Worm (Caenorhabditis elegans) whole organism, L4 larva: ENCODE data around the gene T28A8.4.

Experiments used
- R02D3.7 ChIP-seq: fragments of 150-350 bp; sonication (generic microtip); optimal IDR thresholded peaks from 3 replicates; lab custom pipeline; 2014; ENCODE audit warnings: missing biosample characterization, missing genetic modification characterization
- T20F7.1 ChIP-seq: fragments of 200-800 bp; sonication (Bioruptor generic); optimal IDR thresholded peaks from 2 replicates; lab custom pipeline; 2018; ENCODE audit warnings: mild to moderate bottlenecking, missing genetic modification characterization, missing compliant biosample characterization
- T26A8.4 ChIP-seq: fragments of 200-800 bp; sonication (Bioruptor generic); IDR thresholded peaks from 2 replicates; pipeline ENCODE4 v1.3.6; 2022; ENCODE audit warnings: missing genetic modification characterization, missing compliant biosample characterization
- Y105C5A.15 ChIP-seq: fragments of 200-800 bp; sonication (Bioruptor generic); IDR thresholded peaks from 2 replicates; pipeline ENCODE4 v1.3.6; 2022; ENCODE audit warnings: missing genetic modification characterization, missing compliant biosample characterization
- Y5F2A.4 ChIP-seq: fragments of 200-800 bp; sonication (Bioruptor generic); optimal IDR thresholded peaks from 2 replicates; lab custom pipeline; 2018; ENCODE audit warnings: mild to moderate bottlenecking, missing genetic modification characterization, missing compliant biosample characterization
- aha-1 ChIP-seq: fragments of 150-350 bp; peaks from one replicate; lab custom pipeline; 2014; ENCODE audit warnings: missing biosample characterization, missing genetic modification characterization
- arid-1 ChIP-seq: fragments of 200-800 bp; sonication (Bioruptor generic); conservative IDR thresholded peaks from 2 replicates; pipeline ENCODE4 v1.3.6; 2022; ENCODE audit warnings: missing genetic modification reagents, missing genetic modification characterization, missing compliant biosample characterization
- ceh-28 ChIP-seq: fragments of 150-350 bp; optimal IDR thresholded peaks from 2 replicates; lab custom pipeline; 2014; ENCODE audit warnings: missing biosample characterization, missing genetic modification reagents, missing genetic modification characterization
- ceh-32 ChIP-seq: sonication (generic microtip); optimal IDR thresholded peaks from 2 replicates; lab custom pipeline; 2016; ENCODE audit warnings: mild to moderate bottlenecking, missing genetic modification characterization, missing compliant biosample characterization; ENCODE audit not compliant: poor library complexity
- ces-1 ChIP-seq: fragments of 150-350 bp; sonication (generic microtip); optimal IDR thresholded peaks from 4 replicates; lab custom pipeline; 2014; ENCODE audit warnings: missing biosample characterization, missing genetic modification reagents, missing genetic modification characterization
- cey-2 ChIP-seq: sonication (generic microtip); optimal IDR thresholded peaks from 3 replicates; lab custom pipeline; 2017; ENCODE audit warnings: missing genetic modification characterization, mild to moderate bottlenecking, missing compliant biosample characterization, antibody characterized with exemption, borderline replicate concordance; ENCODE audit not compliant: insufficient read depth
- dmd-6 ChIP-seq: fragments of 200-800 bp; sonication (Bioruptor generic); IDR thresholded peaks from 2 replicates; pipeline ENCODE4 v1.3.6; 2022; ENCODE audit warnings: missing genetic modification reagents, missing genetic modification characterization, missing compliant biosample characterization
- dmd-9 ChIP-seq: fragments of 200-800 bp; sonication (Bioruptor generic); IDR thresholded peaks from 2 replicates; pipeline ENCODE4 v1.3.6; 2022; ENCODE audit warnings: missing genetic modification reagents, missing genetic modification characterization, missing compliant biosample characterization
- dve-1 ChIP-seq: sonication (generic microtip); optimal IDR thresholded peaks from 2 replicates; lab custom pipeline; 2017; ENCODE audit warnings: antibody characterized with exemption, mild to moderate bottlenecking, missing genetic modification characterization, missing compliant biosample characterization; ENCODE audit not compliant: insufficient read depth
- egl-43 ChIP-seq: fragments of 200-800 bp; sonication (Bioruptor generic); IDR thresholded peaks from 2 replicates; pipeline ENCODE4 v1.3.6; 2022; ENCODE audit warnings: missing genetic modification reagents, missing genetic modification characterization, missing compliant biosample characterization
- gei-8 ChIP-seq: fragments of 200-800 bp; sonication (Bioruptor generic); optimal IDR thresholded peaks from 2 replicates; lab custom pipeline; 2018; ENCODE audit warnings: mild to moderate bottlenecking, missing genetic modification characterization, missing compliant biosample characterization
- hif-1 ChIP-seq, 2 experiments: sonication (generic microtip); optimal IDR thresholded peaks; 2 replicates each; lab custom pipeline; 2016 to 2017; ENCODE audit warnings: missing compliant biosample characterization in 2 of 2, missing genetic modification characterization in 2 of 2, missing genetic modification reagents in 2 of 2, missing genotype in 2 of 2, mild to moderate bottlenecking in 1 of 2
- hlh-11 ChIP-seq: fragments of 200-800 bp; sonication (Bioruptor generic); optimal IDR thresholded peaks from 2 replicates; lab custom pipeline; 2018; ENCODE audit warnings: mild to moderate bottlenecking, missing genetic modification characterization, missing compliant biosample characterization
- hlh-30 ChIP-seq: sonication (generic microtip); optimal IDR thresholded peaks from 2 replicates; lab custom pipeline; 2017; ENCODE audit warnings: antibody characterized with exemption, mild to moderate bottlenecking, missing genetic modification characterization, missing compliant biosample characterization; ENCODE audit not compliant: insufficient read depth
- lin-38 ChIP-seq: fragments of 200-800 bp; sonication (Bioruptor generic); IDR thresholded peaks from 2 replicates; pipeline ENCODE4 v1.3.6; 2022; ENCODE audit warnings: missing genetic modification reagents, missing genetic modification characterization, missing compliant biosample characterization
- lir-3 ChIP-seq: sonication (generic microtip); optimal IDR thresholded peaks from 2 replicates; lab custom pipeline; 2016; ENCODE audit warnings: mild to moderate bottlenecking, missing genetic modification characterization, missing compliant biosample characterization
- madf-5 ChIP-seq, 2 experiments: fragments of 200-800 bp; sonication (Bioruptor generic); IDR thresholded peaks; 2 replicates each; pipeline ENCODE4 v1.3.6; 2022; ENCODE audit warnings: missing compliant biosample characterization in 2 of 2, missing genetic modification characterization in 2 of 2
- mdl-1 ChIP-seq, 2 experiments: fragments of 150-350 bp in 1 of 2; sonication (generic microtip) in 1 of 2; optimal IDR thresholded peaks; 2 replicates each; lab custom pipeline; 2014 to 2017; ENCODE audit warnings: missing biosample characterization in 2 of 2, missing genetic modification characterization in 2 of 2
- mep-1 ChIP-seq: fragments of 150-350 bp; sonication (generic microtip); optimal IDR thresholded peaks from 3 replicates; lab custom pipeline; 2014; ENCODE audit warnings: missing biosample characterization, missing genetic modification characterization
- mes-2 ChIP-seq: sonication (generic microtip); optimal IDR thresholded peaks from 2 replicates; lab custom pipeline; 2016; ENCODE audit warnings: missing genotype, mild to moderate bottlenecking, missing genetic modification characterization, missing compliant biosample characterization; ENCODE audit not compliant: poor library complexity, severe bottlenecking
- mxl-3 ChIP-seq: fragments of 200-800 bp; sonication (Bioruptor generic); optimal IDR thresholded peaks from 2 replicates; lab custom pipeline; 2018; ENCODE audit warnings: mild to moderate bottlenecking, missing genetic modification characterization, missing compliant biosample characterization
- nhr-10 ChIP-seq: fragments of 150-350 bp; optimal IDR thresholded peaks from 2 replicates; lab custom pipeline; 2014; ENCODE audit warnings: missing biosample characterization, missing genetic modification characterization
- nhr-111 ChIP-seq: fragments of 200-800 bp; sonication (Bioruptor generic); optimal IDR thresholded peaks from 2 replicates; lab custom pipeline; 2018; ENCODE audit warnings: mild to moderate bottlenecking, missing genetic modification characterization, missing compliant biosample characterization
- nhr-237 ChIP-seq: sonication (generic microtip); optimal IDR thresholded peaks from 2 replicates; lab custom pipeline; 2017; ENCODE audit warnings: missing biosample characterization, missing genetic modification characterization
- nhr-25 ChIP-seq: sonication (generic microtip); optimal IDR thresholded peaks from 2 replicates; lab custom pipeline; 2017; ENCODE audit warnings: missing genetic modification characterization, mild to moderate bottlenecking, missing compliant biosample characterization, antibody characterized with exemption, moderate library complexity, borderline replicate concordance; ENCODE audit not compliant: insufficient read depth
- nhr-28 ChIP-seq: fragments of 150-350 bp; optimal IDR thresholded peaks from 2 replicates; lab custom pipeline; 2014; ENCODE audit warnings: missing biosample characterization, missing genetic modification characterization
- nhr-48 ChIP-seq: sonication (generic microtip); optimal IDR thresholded peaks from 2 replicates; lab custom pipeline; 2016; ENCODE audit warnings: mild to moderate bottlenecking, missing genetic modification characterization, missing compliant biosample characterization
- pha-4 ChIP-seq, 2 experiments: fragments of 150-350 bp in 1 of 2; fragments of 200-800 bp in 1 of 2; sonication (Bioruptor generic) in 1 of 2; IDR thresholded peaks in 1 of 2; optimal IDR thresholded peaks in 1 of 2; 2 replicates each; pipeline versions ENCODE4 v1.3.6 to Lab custom; 2014 to 2022; ENCODE audit warnings: missing genetic modification characterization in 2 of 2, missing genetic modification reagents in 2 of 2, missing biosample characterization in 1 of 2, missing compliant biosample characterization in 1 of 2
- php-3 ChIP-seq: fragments of 200-800 bp; sonication (Bioruptor generic); IDR thresholded peaks from 2 replicates; pipeline ENCODE4 v1.3.6; 2022; ENCODE audit warnings: missing genetic modification reagents, missing genetic modification characterization, missing compliant biosample characterization
- pqm-1 ChIP-seq: sonication (generic microtip); optimal IDR thresholded peaks from 2 replicates; lab custom pipeline; 2017; ENCODE audit warnings: missing biosample characterization, missing genetic modification characterization
- rbr-2 ChIP-seq: sonication (generic microtip); optimal IDR thresholded peaks from 2 replicates; lab custom pipeline; 2016; ENCODE audit warnings: missing genotype, missing genetic modification characterization, missing compliant biosample characterization
- snpc-4 ChIP-seq: fragments of 150-350 bp; optimal IDR thresholded peaks from 2 replicates; lab custom pipeline; 2014; ENCODE audit warnings: missing biosample characterization, missing genetic modification characterization
- spr-3 ChIP-seq: fragments of 200-800 bp; sonication (Bioruptor generic); optimal IDR thresholded peaks from 2 replicates; lab custom pipeline; 2018; ENCODE audit warnings: mild to moderate bottlenecking, missing genetic modification characterization, missing compliant biosample characterization
- tra-1 ChIP-seq: fragments of 200-800 bp; sonication (Bioruptor generic); IDR thresholded peaks from 2 replicates; pipeline ENCODE4 v1.3.6; 2022; ENCODE audit warnings: missing genetic modification reagents, missing genetic modification characterization, missing compliant biosample characterization
- unc-62 ChIP-seq, 3 experiments: fragments of 150-350 bp in 1 of 3; sonication (generic microtip); optimal IDR thresholded peaks in 2 of 3; peaks in 1 of 3; 1 replicate in 1 of 3; 2 replicates in 2 of 3; lab custom pipeline; 2014 to 2017; ENCODE audit warnings: missing biosample characterization in 3 of 3, missing genetic modification characterization in 3 of 3, missing genetic modification reagents in 3 of 3, missing genotype in 1 of 3
- zag-1 ChIP-seq: fragments of 150-350 bp; optimal IDR thresholded peaks from 2 replicates; lab custom pipeline; 2014; ENCODE audit warnings: missing biosample characterization, missing genetic modification characterization
- zip-11 ChIP-seq: fragments of 200-800 bp; sonication (Bioruptor generic); IDR thresholded peaks from 2 replicates; pipeline ENCODE4 v1.3.6; 2022; ENCODE audit warnings: missing genetic modification characterization, missing compliant biosample characterization
- ztf-11 ChIP-seq: fragments of 150-350 bp; optimal IDR thresholded peaks from 2 replicates; lab custom pipeline; 2014; ENCODE audit warnings: missing biosample characterization, missing genetic modification characterization

Gene T28A8.4

DNA sequence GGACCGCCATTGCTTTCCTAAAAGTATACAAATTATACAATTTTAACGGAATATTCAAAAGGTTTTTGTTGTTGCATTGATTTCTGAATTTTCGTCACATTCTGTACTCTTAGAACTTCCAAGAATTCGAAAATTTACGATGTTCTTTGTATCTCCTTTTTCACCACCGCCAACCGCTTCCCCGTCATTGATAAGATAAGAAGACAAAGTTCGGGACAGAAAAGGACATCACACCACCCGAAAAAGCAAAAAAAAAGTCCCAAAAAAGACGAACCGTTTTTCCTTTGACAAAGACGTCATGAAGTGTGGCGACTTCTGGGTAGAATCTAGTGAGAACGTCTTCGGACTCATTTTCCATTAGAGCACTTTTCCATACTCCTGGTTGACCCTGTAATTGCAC is 39.0 kb downstream of the T28A8.4 start (continued):
- TF ChIP-seq dmd-6 (GFP tag; lab: Robert Waterston, UW) (peak; percentile 62), pqm-1 (tag; lab: Kevin White, UChicago) (peak; percentile 46), nhr-48 (tag; lab: Kevin White, UChicago) (peak; percentile 17), lin-38 (GFP tag; lab: Robert Waterston, UW) (peak; percentile 21; the same call in 1 of the 2 replicates), nhr-28 (peak; percentile 79), Y105C5A.15 (no peak), nhr-10 (tag; lab: Kevin White, UChicago) (peak; percentile 49), zag-1 (tag; lab: Kevin White, UChicago) (no peak), arid-1 (GFP tag; lab: Robert Waterston, UW) (no peak), nhr-237 (tag; lab: Kevin White, UChicago) (no peak)

DNA sequence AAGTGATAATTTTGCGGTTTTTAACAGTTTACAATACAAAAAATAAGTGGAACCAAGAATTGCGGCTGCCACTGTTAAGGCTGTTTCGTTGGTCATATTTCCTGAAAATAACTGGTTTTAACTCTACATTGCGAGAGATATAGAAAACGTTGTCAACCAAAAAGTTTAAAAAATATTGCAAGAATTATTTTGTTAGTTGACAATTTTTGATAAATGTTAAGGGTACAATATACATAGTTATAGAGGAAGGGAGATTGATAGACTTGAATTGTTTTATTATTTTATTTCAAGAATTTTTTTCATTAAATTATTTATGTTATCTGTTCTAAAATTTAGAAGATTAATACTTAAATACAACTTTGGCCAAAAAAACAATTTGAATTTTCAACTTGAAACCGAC is 40.0 kb downstream of the T28A8.4 start, which contains the start of gene acs-5:
Gene acs-5 (minus strand): TSS at position 101 of the 400 bp plus-strand sequence.
- no peak for TF ChIP-seq snpc-4
- TF ChIP-seq, all 104 proteins: peak for 0

DNA sequence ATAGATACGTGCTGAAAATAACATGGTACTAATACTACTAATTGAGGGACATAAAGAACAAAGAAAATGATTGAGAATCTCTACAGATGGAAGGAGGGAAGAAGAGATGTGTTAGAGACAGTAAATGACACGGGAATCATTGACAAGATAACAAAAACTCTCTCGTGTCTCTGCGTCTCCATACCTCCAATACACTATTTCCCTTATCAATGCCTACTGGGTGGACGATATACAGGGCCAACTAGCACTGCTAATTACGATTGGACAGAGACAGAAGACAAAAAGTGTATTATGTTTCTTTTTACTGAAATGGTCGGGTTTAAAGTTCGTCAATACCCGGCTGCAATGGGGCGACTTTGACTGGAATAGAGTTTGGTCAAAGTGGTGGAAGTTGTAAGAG is 41.1 kb downstream of the T28A8.4 start:
- TF ChIP-seq hlh-30 (peak; percentile 16), gei-8 (GFP tag; lab: Kevin White, UChicago) (peak; percentile 5), nhr-28 (peak; percentile 97), aha-1 (peak; percentile 93), lir-3 (tag; lab: Kevin White, UChicago) (no peak), pha-4 (GFP tag; IDR thresholded peaks at IDR 0.05; lab: Robert Waterston, UW) (no peak), pha-4 (tag; optimal IDR thresholded peaks at IDR 0.05; lab: Kevin White, UChicago) (no peak), tra-1 (GFP tag; lab: Robert Waterston, UW) (peak; percentile 68; the same call in 1 of the 2 replicates), hlh-11 (peak; percentile 89), mdl-1 (tag; optimal IDR thresholded peaks at IDR 0.05; lab: Kevin White, UChicago) (peak in 1 of 2 experiments; percentile 9), spr-3 (GFP tag; lab: Kevin White, UChicago) (peak; percentile 36), mxl-3 (GFP tag; lab: Kevin White, UChicago) (peak; percentile 68), nhr-111 (no peak), ces-1 (no peak), nhr-48 (tag; lab: Kevin White, UChicago) (peak; percentile 41), madf-5 (GFP tag; IDR thresholded peaks at IDR 0.05; lab: Robert Waterston, UW) (0 out of 4 replicates have a peak, but pooled peaks of 1 of the 2 experiments have one; percentile 50), egl-43 (GFP tag; lab: Robert Waterston, UW) (no peak), ztf-11 (tag; lab: Kevin White, UChicago) (no peak), nhr-25 (peak; percentile 24), zag-1 (tag; lab: Kevin White, UChicago) (no peak), mep-1 (peak; percentile 29), T20F7.1 (GFP tag; lab: Kevin White, UChicago) (peak; percentile 9), ceh-28 (no peak), mes-2 (tag; lab: Kevin White, UChicago) (peak; percentile 65), dmd-6 (GFP tag; lab: Robert Waterston, UW) (peak; percentile 82), unc-62 (GFP tag; optimal IDR thresholded peaks at IDR 0.05 in 1 of 2; lab: Kevin White, UChicago) (peak in 1 of 2 experiments; percentile 98), unc-62 (tag; optimal IDR thresholded peaks at IDR 0.05; lab: Kevin White, UChicago) (no peak), cey-2 (tag; lab: Kevin White, UChicago) (peak; percentile 15), Y5F2A.4 (GFP tag; lab: Kevin White, UChicago) (no peak), php-3 (GFP tag; lab: Robert Waterston, UW) (peak; percentile 40; the same call in 1 of the 2 replicates), pqm-1 (tag; lab: Kevin White, UChicago) (peak; percentile 96), dmd-9 (GFP tag; lab: Robert Waterston, UW) (no peak), R02D3.7 (tag; lab: Kevin White, UChicago) (no peak), hif-1 (tag; optimal IDR thresholded peaks at IDR 0.05; lab: Kevin White, UChicago) (peak in 1 of 2 experiments; percentile 0), ceh-32 (tag; lab: Kevin White, UChicago) (no peak), zip-11 (GFP tag; lab: Robert Waterston, UW) (no peak), rbr-2 (tag; lab: Kevin White, UChicago) (no peak), dve-1 (peak; percentile 85), nhr-237 (tag; lab: Kevin White, UChicago) (no peak), T26A8.4 (GFP tag; lab: Robert Waterston, UW) (no peak)
